Worm (Caenorhabditis elegans) whole organism, L2 larva: ENCODE measurements around the gene dct-7.
A peak's percentile ranks its signal among the peaks of the same experiment; 100 is the strongest.

Experiments used
- C34F6.9 ChIP-seq: fragments of 150-350 bp; optimal IDR thresholded peaks from 2 replicates; lab custom pipeline; 2014; ENCODE audit warnings: missing biosample characterization, missing genetic modification characterization
- F13H6.1 ChIP-seq: sonication (generic microtip); optimal IDR thresholded peaks from 2 replicates; lab custom pipeline; 2016; ENCODE audit warnings: missing genetic modification characterization, missing compliant biosample characterization
- Y55F3AM.14 ChIP-seq: fragments of 200-800 bp; sonication (Bioruptor generic); optimal IDR thresholded peaks from 2 replicates; lab custom pipeline; 2018; ENCODE audit warnings: mild to moderate bottlenecking, missing genetic modification characterization, missing compliant biosample characterization
- alr-1 ChIP-seq: fragments of 150-350 bp; optimal IDR thresholded peaks from 2 replicates; lab custom pipeline; 2014; ENCODE audit warnings: missing biosample characterization, missing genetic modification characterization
- blmp-1 ChIP-seq: sonication (generic microtip); optimal IDR thresholded peaks from 2 replicates; lab custom pipeline; 2017; ENCODE audit warnings: missing genetic modification characterization, mild to moderate bottlenecking, missing compliant biosample characterization, antibody characterized with exemption, moderate library complexity; ENCODE audit not compliant: insufficient read depth
- crh-2 ChIP-seq: sonication (generic microtip); optimal IDR thresholded peaks from 2 replicates; lab custom pipeline; 2017; ENCODE audit warnings: missing biosample characterization, missing genetic modification characterization
- dmd-4 ChIP-seq: sonication (generic microtip); optimal IDR thresholded peaks from 2 replicates; lab custom pipeline; 2017; ENCODE audit warnings: missing biosample characterization, missing genetic modification characterization
- elt-1 ChIP-seq: fragments of 150-350 bp; optimal IDR thresholded peaks from 2 replicates; lab custom pipeline; 2014; ENCODE audit warnings: missing biosample characterization, missing genetic modification characterization
- elt-3 ChIP-seq: sonication (generic microtip); optimal IDR thresholded peaks from 2 replicates; lab custom pipeline; 2017; ENCODE audit warnings: missing biosample characterization, missing genetic modification characterization
- fos-1 ChIP-seq: fragments of 150-350 bp; optimal IDR thresholded peaks from 2 replicates; lab custom pipeline; 2014; ENCODE audit warnings: missing biosample characterization, missing genetic modification characterization
- gmeb-1 ChIP-seq: fragments of 150-350 bp; optimal IDR thresholded peaks from 2 replicates; lab custom pipeline; 2014; ENCODE audit warnings: missing biosample characterization, missing genetic modification characterization
- lin-11 ChIP-seq: fragments of 150-350 bp; sonication (generic microtip); optimal IDR thresholded peaks from 2 replicates; lab custom pipeline; 2014; ENCODE audit warnings: missing biosample characterization, missing genetic modification characterization, inconsistent platforms, mixed read lengths
- lin-13 ChIP-seq: fragments of 150-350 bp; optimal IDR thresholded peaks from 2 replicates; lab custom pipeline; 2014; ENCODE audit warnings: missing biosample characterization, missing genetic modification reagents, missing genetic modification characterization
- lsy-2 ChIP-seq, 2 experiments: fragments of 150-350 bp in 1 of 2; sonication (generic microtip) in 1 of 2; optimal IDR thresholded peaks; 2 replicates each; lab custom pipeline; 2014 to 2017; ENCODE audit warnings: missing biosample characterization in 2 of 2, missing genetic modification characterization in 2 of 2
- mab-5 ChIP-seq: fragments of 150-350 bp; optimal IDR thresholded peaks from 2 replicates; lab custom pipeline; 2014; ENCODE audit warnings: missing biosample characterization, missing genetic modification characterization
- mbf-1 ChIP-seq: sonication (generic microtip); optimal IDR thresholded peaks from 2 replicates; lab custom pipeline; 2017; ENCODE audit warnings: missing biosample characterization, missing genetic modification characterization
- mdl-1 ChIP-seq, 2 experiments: fragments of 150-350 bp in 1 of 2; sonication (generic microtip) in 1 of 2; optimal IDR thresholded peaks; 2 replicates each; lab custom pipeline; 2017; ENCODE audit warnings: missing biosample characterization in 2 of 2, missing genetic modification characterization in 2 of 2
- nhr-10 ChIP-seq: sonication (generic microtip); optimal IDR thresholded peaks from 2 replicates; lab custom pipeline; 2017; ENCODE audit warnings: missing biosample characterization, missing genetic modification characterization
- nhr-11 ChIP-seq: fragments of 150-350 bp; optimal IDR thresholded peaks from 2 replicates; lab custom pipeline; 2014; ENCODE audit warnings: missing biosample characterization, missing genetic modification characterization
- nhr-12 ChIP-seq: fragments of 150-350 bp; optimal IDR thresholded peaks from 2 replicates; lab custom pipeline; 2014; ENCODE audit warnings: missing biosample characterization, missing genetic modification characterization
- nhr-129 ChIP-seq: fragments of 150-350 bp; optimal IDR thresholded peaks from 2 replicates; lab custom pipeline; 2014; ENCODE audit warnings: missing biosample characterization, missing genetic modification characterization
- nhr-21 ChIP-seq: fragments of 150-350 bp; optimal IDR thresholded peaks from 2 replicates; lab custom pipeline; 2014; ENCODE audit warnings: missing biosample characterization, missing genetic modification characterization
- nhr-23 ChIP-seq: fragments of 150-350 bp; optimal IDR thresholded peaks from 2 replicates; lab custom pipeline; 2014; ENCODE audit warnings: missing biosample characterization, missing genetic modification reagents, missing genetic modification characterization
- nhr-237 ChIP-seq: fragments of 150-350 bp; optimal IDR thresholded peaks from 2 replicates; lab custom pipeline; 2014; ENCODE audit warnings: missing biosample characterization, missing genetic modification characterization
- nhr-25 ChIP-seq: fragments of 150-350 bp; sonication (generic microtip); optimal IDR thresholded peaks from 3 replicates; lab custom pipeline; 2014; ENCODE audit warnings: missing biosample characterization, missing genetic modification characterization
- nhr-77 ChIP-seq: fragments of 150-350 bp; optimal IDR thresholded peaks from 2 replicates; lab custom pipeline; 2014; ENCODE audit warnings: missing biosample characterization, missing genetic modification characterization
- sem-4 ChIP-seq: fragments of 150-350 bp; optimal IDR thresholded peaks from 2 replicates; lab custom pipeline; 2014; ENCODE audit warnings: missing biosample characterization, missing genetic modification reagents, missing genetic modification characterization
- sma-3 ChIP-seq: sonication (generic microtip); optimal IDR thresholded peaks from 2 replicates; lab custom pipeline; 2016; ENCODE audit warnings: missing genetic modification reagents, missing genetic modification characterization, missing compliant biosample characterization
- sma-9 ChIP-seq, 2 experiments: fragments of 150-350 bp in 1 of 2; sonication (generic microtip) in 1 of 2; optimal IDR thresholded peaks; 2 replicates each; lab custom pipeline; 2014 to 2016; ENCODE audit warnings: missing genetic modification characterization in 2 of 2, mild to moderate bottlenecking in 1 of 2, missing biosample characterization in 1 of 2, missing compliant biosample characterization in 1 of 2, missing genetic modification reagents in 1 of 2, moderate library complexity in 1 of 2
- snpc-4 ChIP-seq: fragments of 150-350 bp; optimal IDR thresholded peaks from 2 replicates; lab custom pipeline; 2014; ENCODE audit warnings: missing biosample characterization, missing genetic modification characterization
- unc-55 ChIP-seq: fragments of 150-350 bp; sonication (generic microtip); optimal IDR thresholded peaks from 3 replicates; lab custom pipeline; 2014; ENCODE audit warnings: missing biosample characterization, missing genetic modification reagents, missing genetic modification characterization
- unc-62 ChIP-seq: fragments of 150-350 bp; optimal IDR thresholded peaks from 2 replicates; lab custom pipeline; 2014; ENCODE audit warnings: missing biosample characterization, missing genetic modification reagents, missing genetic modification characterization
- zag-1 ChIP-seq: fragments of 150-350 bp; optimal IDR thresholded peaks from 2 replicates; lab custom pipeline; 2014; ENCODE audit warnings: missing biosample characterization, missing genetic modification characterization
- ztf-1 ChIP-seq: fragments of 200-800 bp; sonication (Bioruptor generic); conservative IDR thresholded peaks from 2 replicates; pipeline ENCODE4 v1.3.6; 2022; ENCODE audit warnings: missing genetic modification characterization, missing compliant biosample characterization
- ztf-11 ChIP-seq: sonication (generic microtip); optimal IDR thresholded peaks from 2 replicates; lab custom pipeline; 2017; ENCODE audit warnings: missing biosample characterization, missing genetic modification characterization
- ztf-4 ChIP-seq: fragments of 150-350 bp; optimal IDR thresholded peaks from 2 replicates; lab custom pipeline; 2014; ENCODE audit warnings: missing biosample characterization, missing genetic modification characterization

dct-7 gene

ce11 chrIV:4247334-4247733 lies 43.0 kb downstream of the dct-7 start:
- peak; percentile 40 for TF ChIP-seq nhr-21
- peak; percentile 35 for TF ChIP-seq lin-13
- TF ChIP-seq mdl-1 (tag; optimal IDR thresholded peaks at IDR 0.05; lab: Kevin White, UChicago) = no peak
- TF ChIP-seq sma-3 = peak; percentile 20
- TF ChIP-seq unc-55 (GFP tag; lab: Kevin White, UChicago) = peak; percentile 78
- peak; percentile 65 for TF ChIP-seq gmeb-1 (tag; lab: Kevin White, UChicago)
- TF ChIP-seq C34F6.9 (tag; lab: Kevin White, UChicago) = peak; percentile 51
- peak; percentile 20 for TF ChIP-seq F13H6.1 (tag; lab: Kevin White, UChicago)
- peak; percentile 39 to 85 for TF ChIP-seq lsy-2 (tag; optimal IDR thresholded peaks at IDR 0.05; lab: Kevin White, UChicago)
- peak; percentile 66 for TF ChIP-seq sma-9 (GFP tag; optimal IDR thresholded peaks at IDR 0.05; lab: Kevin White, UChicago)
- no peak for TF ChIP-seq sma-9 (tag; optimal IDR thresholded peaks at IDR 0.05; lab: Kevin White, UChicago)
- TF ChIP-seq snpc-4 (tag; lab: Kevin White, UChicago) = peak; percentile 42
- TF ChIP-seq sem-4 (tag; lab: Kevin White, UChicago) = no peak
- TF ChIP-seq ztf-11 (tag; lab: Kevin White, UChicago) = no peak
- TF ChIP-seq nhr-25 (tag; lab: Kevin White, UChicago) = peak; percentile 33
- TF ChIP-seq crh-2 (tag; lab: Kevin White, UChicago) = peak; percentile 11
- TF ChIP-seq nhr-10 = no peak
- no peak for TF ChIP-seq Y55F3AM.14 (GFP tag; lab: Kevin White, UChicago)
- peak; percentile 19 for TF ChIP-seq lin-11 (tag; lab: Kevin White, UChicago)

ce11 chrIV:4246493-4246892 lies 43.9 kb downstream of the dct-7 start, which contains the start of gene ttr-20:
TSS of gene ttr-20 (plus strand) at chrIV:4246793.
- no peak for TF ChIP-seq alr-1 (tag; lab: Kevin White, UChicago)
- TF ChIP-seq mab-5 (tag; lab: Kevin White, UChicago) = no peak
- no peak for TF ChIP-seq nhr-23 (tag; lab: Kevin White, UChicago)
- no peak for TF ChIP-seq sma-3
- no peak for TF ChIP-seq blmp-1 (tag; lab: Kevin White, UChicago)
- no peak for TF ChIP-seq nhr-21
- TF ChIP-seq nhr-12 (tag; lab: Kevin White, UChicago) = no peak
- no peak for TF ChIP-seq zag-1
- no peak for TF ChIP-seq fos-1
- no peak for TF ChIP-seq ztf-4 (tag; lab: Kevin White, UChicago)
- no peak for TF ChIP-seq mbf-1 (tag; lab: Kevin White, UChicago)
- TF ChIP-seq mdl-1 (tag; optimal IDR thresholded peaks at IDR 0.05; lab: Kevin White, UChicago) = no peak
- no peak for TF ChIP-seq elt-3 (tag; lab: Kevin White, UChicago)
- no peak for TF ChIP-seq ztf-1 (GFP tag; lab: Robert Waterston, UW)
- no peak for TF ChIP-seq unc-62 (GFP tag; lab: Kevin White, UChicago)
- no peak for TF ChIP-seq lin-13
- TF ChIP-seq nhr-129 = no peak

- TF ChIP-seq dmd-4 (tag; lab: Kevin White, UChicago) (no peak), mab-5 (tag; lab: Kevin White, UChicago) (no peak), nhr-23 (tag; lab: Kevin White, UChicago) (no peak), alr-1 (tag; lab: Kevin White, UChicago) (no peak), ztf-4 (tag; lab: Kevin White, UChicago) (no peak), nhr-12 (tag; lab: Kevin White, UChicago) (no peak)
These were observed 45.9 kb downstream of the dct-7 start, which contains the start of gene col-34 for ce11 chrIV:4244510-4244909. TSS of gene col-34 (minus strand) at chrIV:4244610.

- TF ChIP-seq lin-11 (tag; lab: Kevin White, UChicago) (no peak), nhr-12 (tag; lab: Kevin White, UChicago) (no peak), lsy-2 (tag; optimal IDR thresholded peaks at IDR 0.05; lab: Kevin White, UChicago) (no peak), mbf-1 (tag; lab: Kevin White, UChicago) (no peak), nhr-77 (tag; lab: Kevin White, UChicago) (no peak), elt-1 (tag; lab: Kevin White, UChicago) (no peak), nhr-237 (tag; lab: Kevin White, UChicago) (no peak), nhr-11 (tag; lab: Kevin White, UChicago) (no peak), nhr-21 (no peak)
- TF ChIP-seq, all 48 proteins: peak for 0
These were observed 46.5 kb downstream of the dct-7 start for ce11 chrIV:4243830-4244406.
